Worm (Caenorhabditis elegans) whole organism, late embryonic: ENCODE measurements around the gene aat-2.

Experiments used
- elt-2 ChIP-seq: sonication (generic microtip); optimal IDR thresholded peaks from 2 replicates; lab custom pipeline; 2016; ENCODE audit warnings: missing genetic modification reagents, missing genetic modification characterization, missing compliant biosample characterization
- hlh-30 ChIP-seq: sonication (generic microtip); optimal IDR thresholded peaks from 2 replicates; lab custom pipeline; 2017; ENCODE audit warnings: antibody characterized with exemption, missing genetic modification characterization, missing compliant biosample characterization; ENCODE audit not compliant: insufficient read depth

- TF ChIP-seq hlh-30 (tag; lab: Kevin White, UChicago) (no peak), elt-2 (tag; lab: Kevin White, UChicago) (no peak)
Observed at ce11 chrV:9232296-9232695, 13.9 kb downstream of the aat-2 start, which contains the start of gene F07C3.3.
